Worm (Caenorhabditis elegans) whole organism, L4 larva: ENCODE data around the gene F07C3.9.

Experiments used
- R02D3.7 ChIP-seq: fragments of 150-350 bp; sonication (generic microtip); optimal IDR thresholded peaks from 3 replicates; lab custom pipeline; 2014; ENCODE audit warnings: missing biosample characterization, missing genetic modification characterization
- lin-15B ChIP-seq: fragments of 150-350 bp; sonication (generic microtip); optimal IDR thresholded peaks from 3 replicates; lab custom pipeline; 2014; ENCODE audit warnings: missing biosample characterization, missing genetic modification characterization
- nhr-25 ChIP-seq: sonication (generic microtip); optimal IDR thresholded peaks from 2 replicates; lab custom pipeline; 2017; ENCODE audit warnings: missing genetic modification characterization, mild to moderate bottlenecking, missing compliant biosample characterization, antibody characterized with exemption, moderate library complexity, borderline replicate concordance; ENCODE audit not compliant: insufficient read depth
- nhr-28 ChIP-seq: fragments of 150-350 bp; optimal IDR thresholded peaks from 2 replicates; lab custom pipeline; 2014; ENCODE audit warnings: missing biosample characterization, missing genetic modification characterization
- ztf-11 ChIP-seq: fragments of 150-350 bp; optimal IDR thresholded peaks from 2 replicates; lab custom pipeline; 2014; ENCODE audit warnings: missing biosample characterization, missing genetic modification characterization

ce11 chrV:9224981-9225380, 29.5 kb downstream of the F07C3.9 start:
- TF ChIP-seq ztf-11 (tag; lab: Kevin White, UChicago) (no peak), R02D3.7 (tag; lab: Kevin White, UChicago) (no peak), nhr-28 (tag; lab: Kevin White, UChicago) (no peak), lin-15B (tag; lab: Kevin White, UChicago) (no peak), nhr-25 (tag; lab: Kevin White, UChicago) (no peak)
